Worm (Caenorhabditis elegans): Measurements from ENCODE around the gene del-10.

- TF ChIP-seq nhr-25 (tag; optimal IDR thresholded peaks at IDR 0.05) (no peak), elt-2 (tag; optimal IDR thresholded peaks at IDR 0.05) (no peak), ama-1 (optimal IDR thresholded peaks at IDR 0.05) (peak; percentile 89), nhr-43 (tag; optimal IDR thresholded peaks at IDR 0.05; ENCODE audit: poor library complexity, severe bottlenecking) (no peak), elt-1 (tag; optimal IDR thresholded peaks at IDR 0.05) (no peak), nhr-28 (tag; optimal IDR thresholded peaks at IDR 0.05) (no peak), pqm-1 (tag; optimal IDR thresholded peaks at IDR 0.05) (no peak), unc-39 (tag; optimal IDR thresholded peaks at IDR 0.05) (no peak), nhr-12 (tag; optimal IDR thresholded peaks at IDR 0.05) (no peak), zag-1 (tag; optimal IDR thresholded peaks at IDR 0.05) (no peak), nfya-1 (tag; optimal IDR thresholded peaks at IDR 0.05; ENCODE audit: insufficient read depth) (peak; percentile 86), egl-27 (tag; optimal IDR thresholded peaks at IDR 0.05) (no peak), daf-12 (tag; optimal IDR thresholded peaks at IDR 0.05) (no peak)
Observed at ce11 chrII:6491817-6492452, 10.0 kb upstream of the del-10 start, which contains the start of the genes T28D9.11 and T28D9.1.

Data from whole organism, L3 larva.